Worm (Caenorhabditis elegans): Measurements from ENCODE around the gene Y49F6B.9.
"Not testable (repeated sequence)": the region's sequence is repeated elsewhere in the genome, so short reads cannot be mapped to it uniquely, and the experiment has no call there.

DNA sequence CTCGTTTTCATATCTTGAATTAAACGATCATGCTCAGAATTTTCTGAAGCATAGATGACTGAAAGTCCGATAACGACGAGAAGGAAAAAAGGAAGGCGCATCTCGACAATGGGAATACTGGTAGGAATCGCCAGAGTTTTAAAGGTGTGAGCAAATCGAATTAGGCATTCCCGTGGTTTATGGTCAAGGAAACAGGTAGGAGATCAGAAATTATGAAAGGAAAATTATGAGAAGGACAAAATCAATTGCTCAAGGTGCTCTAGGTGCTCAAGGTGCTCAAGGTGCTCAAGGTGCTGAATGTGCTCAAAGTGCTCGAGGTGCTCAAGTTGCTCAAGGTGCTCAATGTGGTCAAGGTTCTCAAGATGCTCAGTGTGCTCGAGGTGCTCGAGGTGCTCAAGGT, 34.6 kb downstream of the Y49F6B.9 start, which contains the start of gene C16C8.10:
- not testable (repeated sequence) for TF ChIP-seq ztf-11 (tag; optimal IDR thresholded peaks at IDR 0.05); unc-62 (GFP tag; optimal IDR thresholded peaks at IDR 0.05); elt-1 (tag; optimal IDR thresholded peaks at IDR 0.05; ENCODE audit: borderline replicate concordance, insufficient read depth); lin-32 (GFP tag; optimal IDR thresholded peaks at IDR 0.05); ces-1 (GFP tag; optimal IDR thresholded peaks at IDR 0.05); zip-8 (tag; optimal IDR thresholded peaks at IDR 0.05); sptf-1 (tag; optimal IDR thresholded peaks at IDR 0.05); nhr-28 (tag; optimal IDR thresholded peaks at IDR 0.05); nhr-76 (tag; optimal IDR thresholded peaks at IDR 0.05)
